Fruit fly (Drosophila melanogaster): Measurements from ENCODE around the gene Dus2.

dm6 chrX:14216844-14217243 lies 20.9 kb upstream of the Dus2 start:
- TF ChIP-seq CG8478 (optimal IDR thresholded peaks at IDR 0.05): no peak
- TF ChIP-seq pan (optimal IDR thresholded peaks at IDR 0.05): no peak
- no peak for TF ChIP-seq Dll (optimal IDR thresholded peaks at IDR 0.05)
- no peak for TF ChIP-seq usp (GFP tag; optimal IDR thresholded peaks at IDR 0.05)
- TF ChIP-seq psq (optimal IDR thresholded peaks at IDR 0.05): no peak

Data from whole organism.